Fruit fly (Drosophila melanogaster) whole organism, wandering third instar larva: Measurements from ENCODE around the gene sa.

Experiments used
- Abd-B ChIP-seq: fragments of >200 bp; optimal IDR thresholded peaks from 2 replicates; lab custom pipeline; 2017; ENCODE audit warnings: missing biosample characterization, missing genetic modification characterization
- CG32264 ChIP-seq: fragments of 200-800 bp; sonication (Bioruptor generic); optimal IDR thresholded peaks from 2 replicates; lab custom pipeline; 2016; ENCODE audit warnings: missing biosample characterization, missing genetic modification characterization
- CG9705 ChIP-seq: fragments of 200-800 bp; sonication (Bioruptor generic); optimal IDR thresholded peaks from 2 replicates; lab custom pipeline; 2018; ENCODE audit warnings: missing biosample characterization, mild to moderate bottlenecking, missing genetic modification characterization
- CrebA ChIP-seq: fragments of 200-800 bp; sonication (Bioruptor generic); optimal IDR thresholded peaks from 2 replicates; lab custom pipeline; 2016; ENCODE audit warnings: missing biosample characterization, mild to moderate bottlenecking, missing genetic modification characterization, borderline replicate concordance
- Dfd ChIP-seq: fragments of >200 bp; optimal IDR thresholded peaks from 2 replicates; lab custom pipeline; 2017; ENCODE audit warnings: missing biosample characterization, missing genetic modification characterization
- Dif ChIP-seq: fragments of 200-275, 200-300 bp; sonication (Bioruptor generic); optimal IDR thresholded peaks from 2 replicates; lab custom pipeline; 2018; ENCODE audit warnings: missing biosample characterization, missing genetic modification characterization; ENCODE audit not compliant: partially characterized antibody
- GATAd ChIP-seq: sonication (Bioruptor generic); optimal IDR thresholded peaks from 2 replicates; lab custom pipeline; 2016; ENCODE audit warnings: missing biosample characterization, missing genetic modification characterization
- HLH106 ChIP-seq: fragments of 200-800 bp; optimal IDR thresholded peaks from 3 replicates; lab custom pipeline; 2019; ENCODE audit warnings: missing biosample characterization, mild to moderate bottlenecking, missing genetic modification characterization, moderate library complexity
- Hnf4 ChIP-seq: fragments of 200-800 bp; sonication (Bioruptor generic); optimal IDR thresholded peaks from 2 replicates; lab custom pipeline; 2016; ENCODE audit warnings: missing biosample characterization, mild to moderate bottlenecking, missing genetic modification characterization
- Hr78 ChIP-seq: fragments of >200 bp; optimal IDR thresholded peaks from 2 replicates; lab custom pipeline; 2017; ENCODE audit warnings: missing biosample characterization, missing genetic modification characterization
- Hr83 ChIP-seq: fragments of 200-300 bp; sonication (Bioruptor generic); optimal IDR thresholded peaks from 2 replicates; lab custom pipeline; 2016; ENCODE audit warnings: missing biosample characterization, mild to moderate bottlenecking, missing genetic modification characterization, moderate library complexity; ENCODE audit not compliant: poor library complexity, severe bottlenecking
- Jra ChIP-seq: sonication (Bioruptor generic); optimal IDR thresholded peaks from 2 replicates; lab custom pipeline; 2016; ENCODE audit warnings: missing biosample characterization, missing genetic modification characterization
- Mio ChIP-seq: sonication (Bioruptor generic); optimal IDR thresholded peaks from 2 replicates; lab custom pipeline; 2016; ENCODE audit warnings: missing biosample characterization, missing genetic modification characterization
- Myc ChIP-seq: fragments of >200 bp; optimal IDR thresholded peaks from 2 replicates; lab custom pipeline; 2017
- N ChIP-seq: fragments of >200 bp; optimal IDR thresholded peaks from 2 replicates; lab custom pipeline; 2018; ENCODE audit warnings: missing biosample characterization, missing external identifiers, missing genetic modification characterization
- OdsH ChIP-seq: fragments of 200-800 bp; sonication (Bioruptor generic); optimal IDR thresholded peaks from 2 replicates; lab custom pipeline; 2016; ENCODE audit warnings: missing biosample characterization, mild to moderate bottlenecking, missing genetic modification characterization
- Rel ChIP-seq, 2 experiments: fragments of 200-800 bp; sonication (Bioruptor generic) in 1 of 2; optimal IDR thresholded peaks; 2 replicates in 1 of 2; 3 replicates in 1 of 2; lab custom pipeline; 2016 to 2019; ENCODE audit warnings: mild to moderate bottlenecking in 2 of 2, missing biosample characterization in 2 of 2, missing genetic modification characterization in 2 of 2, moderate library complexity in 1 of 2
- Sp1 ChIP-seq: fragments of 200-800 bp; sonication (Bioruptor generic); optimal IDR thresholded peaks from 3 replicates; lab custom pipeline; 2019; ENCODE audit warnings: missing biosample characterization, mild to moderate bottlenecking, missing genetic modification characterization, moderate library complexity
- Vsx2 ChIP-seq: fragments of 200-300, 225-300 bp; sonication (Bioruptor generic); optimal IDR thresholded peaks from 2 replicates; lab custom pipeline; 2018; ENCODE audit warnings: missing biosample characterization, missing genetic modification characterization; ENCODE audit not compliant: partially characterized antibody
- br ChIP-seq: fragments of 200-800 bp; sonication (Bioruptor generic); optimal IDR thresholded peaks from 2 replicates; lab custom pipeline; 2016; ENCODE audit warnings: missing biosample characterization, missing genetic modification characterization
- brk ChIP-seq: fragments of 200-800 bp; sonication (Bioruptor generic); optimal IDR thresholded peaks from 2 replicates; lab custom pipeline; 2016; ENCODE audit warnings: missing biosample characterization, mild to moderate bottlenecking, missing genetic modification characterization
- dl ChIP-seq, 2 experiments: fragments of 175-275, 200-275 bp in 1 of 2; fragments of 200-275 bp in 1 of 2; sonication (Bioruptor generic); optimal IDR thresholded peaks; lab custom pipeline; 2018; ENCODE audit warnings: mild to moderate bottlenecking in 2 of 2, missing biosample characterization in 2 of 2, missing genetic modification characterization in 2 of 2, moderate library complexity in 2 of 2; ENCODE audit not compliant: partially characterized antibody in 2 of 2, insufficient read depth in 1 of 2
- dmrt93B ChIP-seq: fragments of 200-800 bp; sonication (Bioruptor generic); optimal IDR thresholded peaks from 2 replicates; lab custom pipeline; 2018; ENCODE audit warnings: missing biosample characterization, mild to moderate bottlenecking, missing genetic modification characterization
- dsf ChIP-seq: sonication (Bioruptor generic); optimal IDR thresholded peaks from 2 replicates; lab custom pipeline; 2016; ENCODE audit warnings: missing biosample characterization, missing genetic modification characterization, borderline replicate concordance
- ey ChIP-seq: fragments of 200-800 bp; sonication (Bioruptor generic); optimal IDR thresholded peaks from 2 replicates; lab custom pipeline; 2016; ENCODE audit warnings: missing biosample characterization, missing genetic modification characterization
- foxo ChIP-seq, 2 experiments: fragments of 200-800 bp; sonication (Bioruptor generic); optimal IDR thresholded peaks; 2 replicates in 1 of 2; 3 replicates in 1 of 2; lab custom pipeline; 2016 to 2017; ENCODE audit warnings: missing biosample characterization in 2 of 2, missing genetic modification characterization in 2 of 2
- fru ChIP-seq: fragments of 200-800 bp; sonication (Bioruptor generic); optimal IDR thresholded peaks from 3 replicates; lab custom pipeline; 2016; ENCODE audit warnings: missing biosample characterization, mild to moderate bottlenecking, missing genetic modification characterization
- h ChIP-seq: fragments of 200-800 bp; sonication (Bioruptor generic); optimal IDR thresholded peaks from 3 replicates; lab custom pipeline; 2016; ENCODE audit warnings: missing biosample characterization, mild to moderate bottlenecking, missing genetic modification characterization
- jim ChIP-seq: fragments of 175-275, 200-325 bp; sonication (Bioruptor generic); optimal IDR thresholded peaks from 2 replicates; lab custom pipeline; 2016; ENCODE audit warnings: missing biosample characterization, mild to moderate bottlenecking, missing genetic modification characterization
- lola ChIP-seq: fragments of >200 bp; optimal IDR thresholded peaks from 2 replicates; lab custom pipeline; 2017; ENCODE audit warnings: missing biosample characterization, missing genetic modification characterization
- pan ChIP-seq: fragments of >200 bp; optimal IDR thresholded peaks from 2 replicates; lab custom pipeline; 2017
- psq ChIP-seq: fragments of 200-800 bp; sonication (Bioruptor generic); optimal IDR thresholded peaks from 3 replicates; lab custom pipeline; 2017; ENCODE audit warnings: missing biosample characterization, mild to moderate bottlenecking, missing genetic modification characterization, moderate library complexity
- rgr ChIP-seq: fragments of 200-800 bp; sonication (Bioruptor generic); optimal IDR thresholded peaks from 3 replicates; lab custom pipeline; 2016; ENCODE audit warnings: missing biosample characterization, mild to moderate bottlenecking, missing genetic modification characterization
- sage ChIP-seq: fragments of 200-800 bp; sonication (Bioruptor generic); optimal IDR thresholded peaks from 2 replicates; lab custom pipeline; 2016; ENCODE audit warnings: missing biosample characterization, mild to moderate bottlenecking, missing genetic modification characterization
- sv ChIP-seq: fragments of 200-800 bp; sonication (Bioruptor generic); optimal IDR thresholded peaks from 3 replicates; lab custom pipeline; 2016; ENCODE audit warnings: missing biosample characterization, missing genetic modification characterization
- tai ChIP-seq: sonication (Bioruptor generic); optimal IDR thresholded peaks from 2 replicates; lab custom pipeline; 2016; ENCODE audit warnings: missing biosample characterization, missing genetic modification characterization
- usp ChIP-seq: fragments of >200 bp; optimal IDR thresholded peaks from 2 replicates; lab custom pipeline; 2017; ENCODE audit warnings: missing biosample characterization, missing genetic modification characterization
- woc ChIP-seq: sonication (Bioruptor generic); optimal IDR thresholded peaks from 2 replicates; lab custom pipeline; 2016; ENCODE audit warnings: missing biosample characterization, mild to moderate bottlenecking, missing genetic modification characterization

sa gene

DNA sequence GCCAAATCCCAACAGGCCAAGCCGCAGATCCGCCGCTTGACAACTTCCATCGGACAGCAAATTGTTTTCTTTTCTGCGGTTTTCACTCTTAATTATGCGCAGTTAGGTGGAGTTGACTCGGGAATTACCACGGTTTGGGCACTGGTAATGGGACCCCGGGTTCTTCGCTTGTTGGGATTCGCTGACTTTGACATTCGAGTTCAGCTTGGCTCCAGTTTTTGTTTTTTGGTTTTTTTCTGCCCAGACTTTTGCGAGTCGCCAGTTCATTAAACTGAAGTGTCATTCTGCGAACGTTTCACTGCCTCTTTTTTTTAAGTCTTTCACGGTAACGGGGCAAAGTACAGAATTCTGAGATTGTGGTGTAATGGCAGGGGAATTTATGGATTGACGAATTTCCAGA lies 17.7 kb downstream of the sa start:
- TF ChIP-seq Dfd (GFP tag; lab: Kevin White, UChicago) = peak; percentile 0
- no peak for TF ChIP-seq Myc (lab: Kevin White, UChicago)
- no peak for TF ChIP-seq brk (GFP tag; lab: Kevin White, UChicago)

DNA sequence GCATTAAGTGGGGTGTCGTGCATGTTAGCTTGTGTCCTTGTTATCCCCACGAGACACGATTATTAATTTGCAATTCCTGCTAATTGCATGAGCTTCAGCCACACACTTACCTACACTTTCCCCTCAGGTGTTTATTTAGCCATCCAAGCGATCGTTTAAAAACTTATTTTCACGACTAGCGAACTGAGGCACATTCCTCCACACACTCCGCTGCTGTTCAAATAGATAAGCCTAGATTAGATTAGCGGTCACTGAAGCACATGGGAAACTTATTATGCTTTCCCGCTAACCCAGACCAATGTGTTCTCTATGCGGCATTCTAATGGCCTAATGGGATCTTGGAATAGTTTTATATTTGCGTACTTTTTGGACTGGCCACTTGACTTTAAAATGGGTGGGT lies 19.6 kb downstream of the sa start:
- TF ChIP-seq HLH106 (tag; lab: Kevin White, UChicago) (no peak), GATAd (GFP tag; lab: Kevin White, UChicago) (no peak), Mio (GFP tag; lab: Kevin White, UChicago) (no peak), Myc (lab: Kevin White, UChicago) (no peak)

DNA sequence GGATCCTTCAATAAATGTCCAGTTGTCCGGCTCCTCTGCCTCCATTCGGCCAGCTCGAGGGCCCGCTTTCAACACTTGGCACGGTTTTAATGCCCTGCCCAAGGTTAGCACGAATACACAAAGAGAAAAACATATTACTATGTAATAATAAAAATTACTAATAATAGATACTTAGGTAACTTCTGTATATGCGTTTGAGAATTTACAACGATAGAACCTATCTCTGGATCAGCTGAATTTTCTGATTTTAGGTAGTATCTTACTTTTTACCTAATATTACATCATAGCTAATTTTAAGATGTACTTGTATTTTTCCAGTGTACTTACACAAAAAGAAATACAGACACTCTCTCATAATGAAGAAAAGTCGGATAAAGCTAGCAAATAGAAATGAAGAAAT lies 20.8 kb downstream of the sa start:
- TF ChIP-seq Hnf4 = no peak
- TF ChIP-seq brk (GFP tag; lab: Kevin White, UChicago) = no peak
- TF ChIP-seq Abd-B (GFP tag; lab: Kevin White, UChicago) = no peak
- no peak for TF ChIP-seq usp (GFP tag; lab: Kevin White, UChicago)
- TF ChIP-seq N (GFP tag; lab: Kevin White, UChicago) = no peak
- TF ChIP-seq GATAd (GFP tag; lab: Kevin White, UChicago) = no peak
- peak; percentile 26 for TF ChIP-seq h
- TF ChIP-seq Hr83 (GFP tag; lab: Kevin White, UChicago) = no peak
- no peak for TF ChIP-seq CrebA
- TF ChIP-seq Mio (GFP tag; lab: Kevin White, UChicago) = no peak
- no peak for TF ChIP-seq Hr78 (GFP tag; lab: Kevin White, UChicago)
- no peak for TF ChIP-seq CG32264 (GFP tag; lab: Kevin White, UChicago)
- peak; percentile 21 for TF ChIP-seq OdsH (GFP tag; lab: Kevin White, UChicago)
- TF ChIP-seq tai (GFP tag; lab: Kevin White, UChicago) = no peak
- TF ChIP-seq fru = peak; percentile 28
- no peak for TF ChIP-seq Sp1 (GFP tag; lab: Kevin White, UChicago)
- peak; percentile 42 for TF ChIP-seq rgr (GFP tag; lab: Kevin White, UChicago)
- TF ChIP-seq HLH106 (tag; lab: Kevin White, UChicago) = peak; percentile 33
- TF ChIP-seq Myc (lab: Kevin White, UChicago) = no peak
- peak in 1 of 2 experiments; percentile 52 for TF ChIP-seq foxo (GFP tag; optimal IDR thresholded peaks at IDR 0.05; lab: Kevin White, UChicago)
- TF ChIP-seq pan (lab: Kevin White, UChicago) = no peak
- TF ChIP-seq Dif (GFP tag; lab: Kevin White, UChicago) = no peak
- no peak for TF ChIP-seq jim
- no peak for TF ChIP-seq Jra
- TF ChIP-seq, all 38 proteins: peak for 6

DNA sequence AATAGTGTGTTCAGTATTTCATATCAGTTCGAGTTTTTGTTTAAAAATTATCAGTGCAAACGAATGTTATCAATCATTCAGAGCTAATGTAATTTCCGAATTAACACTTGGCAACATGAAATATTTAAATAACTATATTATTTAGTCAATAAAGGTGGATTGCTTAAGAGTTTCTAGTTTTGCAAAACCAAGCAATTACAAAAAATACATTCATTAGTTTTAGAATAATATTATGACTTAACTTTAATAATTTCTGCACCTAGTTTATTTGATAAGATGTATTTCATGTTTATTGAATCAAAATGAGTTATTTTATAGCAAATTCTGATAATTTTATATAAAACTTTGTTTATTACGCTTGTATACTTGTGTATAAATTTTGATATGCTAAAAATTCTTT lies 23.1 kb downstream of the sa start:
- TF ChIP-seq GATAd (GFP tag; lab: Kevin White, UChicago) (no peak), Hnf4 (no peak), foxo (GFP tag; optimal IDR thresholded peaks at IDR 0.05; lab: Kevin White, UChicago) (peak in 1 of 2 experiments; percentile 1), Rel (GFP tag; optimal IDR thresholded peaks at IDR 0.05; lab: Kevin White, UChicago) (no peak), Rel (tag; optimal IDR thresholded peaks at IDR 0.05; lab: Kevin White, UChicago) (no peak)

DNA sequence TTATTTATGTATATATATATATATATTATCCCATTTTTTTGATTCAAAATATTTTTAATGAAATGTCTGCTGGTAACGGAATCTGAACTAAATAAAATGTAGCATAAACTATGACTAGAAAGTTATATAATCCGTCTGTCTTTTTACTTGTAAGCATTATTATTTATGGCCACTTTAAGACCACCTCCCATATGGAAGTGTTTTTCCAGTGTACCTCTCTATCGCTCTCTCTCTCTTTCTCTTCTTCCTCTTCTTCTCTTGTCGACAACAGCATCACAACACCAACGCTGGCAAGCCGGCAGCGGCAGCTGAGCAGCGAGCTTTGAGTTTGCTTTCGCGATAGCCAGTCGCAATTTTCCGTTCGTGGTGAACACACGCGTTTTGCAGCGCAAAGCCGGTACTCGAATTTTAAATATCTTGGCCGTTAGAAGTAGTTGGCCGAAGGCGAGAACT lies 24.4 kb downstream of the sa start, which contains the start of gene rgn:
Gene rgn (plus strand): TSS at position 344 of the 453 bp plus-strand sequence.
- no peak for TF ChIP-seq N (GFP tag; lab: Kevin White, UChicago)
- peak; percentile 64 for TF ChIP-seq h
- peak; percentile 59 for TF ChIP-seq CG9705
- peak in 1 of 2 experiments; percentile 86 for TF ChIP-seq foxo (GFP tag; optimal IDR thresholded peaks at IDR 0.05; lab: Kevin White, UChicago)
- no peak for TF ChIP-seq lola (GFP tag; lab: Kevin White, UChicago)
- TF ChIP-seq Mio (GFP tag; lab: Kevin White, UChicago) = no peak
- TF ChIP-seq Vsx2 = peak; percentile 26
- peak; percentile 29 for TF ChIP-seq br
- peak; percentile 86 for TF ChIP-seq psq (GFP tag; lab: Kevin White, UChicago)
- peak; percentile 8 for TF ChIP-seq Jra
- peak; percentile 65 for TF ChIP-seq woc (GFP tag; lab: Kevin White, UChicago)
- no peak for TF ChIP-seq tai (GFP tag; lab: Kevin White, UChicago)
- peak; percentile 6 to 8 for TF ChIP-seq dl (GFP tag; optimal IDR thresholded peaks at IDR 0.05; lab: Kevin White, UChicago; ENCODE audit: insufficient read depth in 1 of 2, partially characterized antibody in 2 of 2)
- no peak for TF ChIP-seq Abd-B (GFP tag; lab: Kevin White, UChicago)
- peak; percentile 72 for TF ChIP-seq dmrt93B
- TF ChIP-seq Hnf4 = peak; percentile 68
- TF ChIP-seq ey = peak; percentile 66
- TF ChIP-seq Myc (lab: Kevin White, UChicago) = no peak
- no peak for TF ChIP-seq sv (GFP tag; lab: Kevin White, UChicago)
- TF ChIP-seq usp (GFP tag; lab: Kevin White, UChicago) = no peak
- TF ChIP-seq Hr83 (GFP tag; lab: Kevin White, UChicago) = peak; percentile 53
- no peak for TF ChIP-seq GATAd (GFP tag; lab: Kevin White, UChicago)
- TF ChIP-seq Dfd (GFP tag; lab: Kevin White, UChicago) = no peak
- no peak for TF ChIP-seq Hr78 (GFP tag; lab: Kevin White, UChicago)
- no peak for TF ChIP-seq Rel (GFP tag; optimal IDR thresholded peaks at IDR 0.05; lab: Kevin White, UChicago)
- TF ChIP-seq Rel (tag; optimal IDR thresholded peaks at IDR 0.05; lab: Kevin White, UChicago) = peak; percentile 1
- TF ChIP-seq fru = peak; percentile 71
- no peak for TF ChIP-seq dsf
- TF ChIP-seq sage (GFP tag; lab: Kevin White, UChicago) = no peak
- peak; percentile 83 for TF ChIP-seq rgr (GFP tag; lab: Kevin White, UChicago)
- peak; percentile 81 for TF ChIP-seq OdsH (GFP tag; lab: Kevin White, UChicago)
